Worm (Caenorhabditis elegans) whole organism, L1 larva: ENCODE measurements around the gene C36H8.1.

Experiments
- C16A3.4 ChIP-seq: fragments of 150-350 bp; optimal IDR thresholded peaks from 2 replicates; lab custom pipeline; 2014; ENCODE audit warnings: missing biosample characterization, missing genetic modification characterization
- C34B4.2 ChIP-seq: sonication (generic microtip); optimal IDR thresholded peaks from 2 replicates; lab custom pipeline; 2017; ENCODE audit warnings: mild to moderate bottlenecking, missing genetic modification characterization, missing compliant biosample characterization
- F16B12.6 ChIP-seq: fragments of 150-350 bp; optimal IDR thresholded peaks from 2 replicates; lab custom pipeline; 2014; ENCODE audit warnings: missing biosample characterization, missing genetic modification characterization
- ceh-82 ChIP-seq, 3 experiments: fragments of 150-350 bp in 1 of 3; sonication (generic microtip) in 2 of 3; optimal IDR thresholded peaks; 2 replicates each; lab custom pipeline; 2014 to 2017; ENCODE audit warnings: missing biosample characterization in 3 of 3, missing genetic modification characterization in 3 of 3
- ces-1 ChIP-seq: fragments of 150-350 bp; optimal IDR thresholded peaks from 2 replicates; lab custom pipeline; 2014; ENCODE audit warnings: missing biosample characterization, missing genetic modification reagents, missing genetic modification characterization
- dpl-1 ChIP-seq, 3 experiments: fragments of 150-350 bp in 2 of 3; sonication (generic microtip) in 1 of 3; optimal IDR thresholded peaks; 2 replicates each; lab custom pipeline; 2014 to 2017; ENCODE audit warnings: missing biosample characterization in 3 of 3, missing genetic modification characterization in 3 of 3, missing genetic modification reagents in 3 of 3
- efl-1 ChIP-seq, 4 experiments: fragments of 150-350 bp; optimal IDR thresholded peaks in 3 of 4; peaks in 1 of 4; 1 replicate in 1 of 4; 2 replicates in 3 of 4; lab custom pipeline; 2014; ENCODE audit warnings: missing biosample characterization in 2 of 4, missing genetic modification characterization in 2 of 4, missing genetic modification reagents in 2 of 4
- egl-13 ChIP-seq: sonication (generic microtip); optimal IDR thresholded peaks from 2 replicates; lab custom pipeline; 2016; ENCODE audit warnings: missing genotype, missing genetic modification reagents, missing genetic modification characterization, missing compliant biosample characterization
- elt-2 ChIP-seq: sonication (generic microtip); optimal IDR thresholded peaks from 2 replicates; lab custom pipeline; 2016; ENCODE audit warnings: missing genetic modification characterization, mild to moderate bottlenecking, inconsistent platforms, missing compliant biosample characterization, missing genetic modification reagents
- fkh-10 ChIP-seq: sonication (generic microtip); optimal IDR thresholded peaks from 2 replicates; lab custom pipeline; 2017; ENCODE audit warnings: missing biosample characterization, missing genetic modification reagents, missing genetic modification characterization
- fkh-4 ChIP-seq: sonication (generic microtip); optimal IDR thresholded peaks from 2 replicates; lab custom pipeline; 2016; ENCODE audit warnings: missing compliant biosample characterization, missing genetic modification characterization, borderline replicate concordance
- fkh-8 ChIP-seq: sonication (generic microtip); optimal IDR thresholded peaks from 2 replicates; lab custom pipeline; 2016; ENCODE audit warnings: mild to moderate bottlenecking, missing genetic modification characterization, missing compliant biosample characterization
- hpl-2 ChIP-seq: fragments of 150-350 bp; optimal IDR thresholded peaks from 2 replicates; lab custom pipeline; 2014; ENCODE audit warnings: missing biosample characterization, missing genetic modification reagents, missing genetic modification characterization
- irx-1 ChIP-seq: sonication (generic microtip); optimal IDR thresholded peaks from 2 replicates; lab custom pipeline; 2016; ENCODE audit warnings: missing genetic modification characterization, missing compliant biosample characterization
- isw-1 ChIP-seq: fragments of 200-800 bp; sonication (Bioruptor generic); IDR thresholded peaks from 2 replicates; pipeline ENCODE4 v1.3.6; 2022; ENCODE audit warnings: missing genetic modification characterization, missing compliant biosample characterization
- jun-1 ChIP-seq: fragments of 150-350 bp; optimal IDR thresholded peaks from 2 replicates; lab custom pipeline; 2014; ENCODE audit warnings: missing biosample characterization, missing genetic modification reagents, missing genetic modification characterization
- lin-15B ChIP-seq: fragments of 150-350 bp; sonication (generic microtip); optimal IDR thresholded peaks from 3 replicates; lab custom pipeline; 2014; ENCODE audit warnings: missing biosample characterization, missing genetic modification characterization
- mab-9 ChIP-seq: fragments of 200-800 bp; sonication (Bioruptor generic); IDR thresholded peaks from 2 replicates; pipeline ENCODE4 v1.3.6; 2022; ENCODE audit warnings: missing genetic modification reagents, missing genetic modification characterization, missing compliant biosample characterization
- mep-1 ChIP-seq: fragments of 150-350 bp; optimal IDR thresholded peaks from 2 replicates; lab custom pipeline; 2014; ENCODE audit warnings: missing biosample characterization, missing genetic modification characterization
- nhr-12 ChIP-seq: sonication (generic microtip); optimal IDR thresholded peaks from 2 replicates; lab custom pipeline; 2017; ENCODE audit warnings: missing biosample characterization, missing genetic modification characterization
- nhr-19 ChIP-seq: fragments of 200-800 bp; sonication (Bioruptor generic); conservative IDR thresholded peaks from 2 replicates; pipeline ENCODE4 v1.3.6; 2022; ENCODE audit warnings: missing genetic modification characterization, missing compliant biosample characterization
- nhr-237 ChIP-seq: fragments of 150-350 bp; optimal IDR thresholded peaks from 2 replicates; lab custom pipeline; 2014; ENCODE audit warnings: missing biosample characterization, missing genetic modification characterization
- nhr-28 ChIP-seq: fragments of 150-350 bp; optimal IDR thresholded peaks from 2 replicates; lab custom pipeline; 2014; ENCODE audit warnings: missing biosample characterization, missing genetic modification characterization
- nhr-47 ChIP-seq: sonication (generic microtip); optimal IDR thresholded peaks from 2 replicates; lab custom pipeline; 2016; ENCODE audit warnings: mild to moderate bottlenecking, missing genetic modification characterization, moderate library complexity, missing compliant biosample characterization
- nhr-71 ChIP-seq: sonication (generic microtip); optimal IDR thresholded peaks from 2 replicates; lab custom pipeline; 2016; ENCODE audit warnings: mild to moderate bottlenecking, missing genetic modification characterization, moderate library complexity, missing compliant biosample characterization
- nhr-85 ChIP-seq: sonication (generic microtip); peaks from one replicate; lab custom pipeline; 2016; ENCODE audit warnings: missing genetic modification characterization, inconsistent platforms, missing compliant biosample characterization
- nhr-90 ChIP-seq: sonication (generic microtip); optimal IDR thresholded peaks from 2 replicates; lab custom pipeline; 2016; ENCODE audit warnings: mild to moderate bottlenecking, missing genetic modification characterization, missing compliant biosample characterization; ENCODE audit not compliant: poor library complexity
- pqm-1 ChIP-seq: sonication (generic microtip); optimal IDR thresholded peaks from 3 replicates; lab custom pipeline; 2017; ENCODE audit warnings: missing biosample characterization, missing genetic modification characterization
- rnt-1 ChIP-seq: sonication (generic microtip); optimal IDR thresholded peaks from 2 replicates; lab custom pipeline; 2016; ENCODE audit warnings: mild to moderate bottlenecking, missing genetic modification characterization, moderate library complexity, missing compliant biosample characterization
- snpc-4 ChIP-seq: fragments of 150-350 bp; optimal IDR thresholded peaks from 2 replicates; lab custom pipeline; 2014; ENCODE audit warnings: missing biosample characterization, missing genetic modification characterization
- snu-23 ChIP-seq: sonication (generic microtip); optimal IDR thresholded peaks from 2 replicates; lab custom pipeline; 2016; ENCODE audit warnings: missing genetic modification characterization, missing compliant biosample characterization
- sox-4 ChIP-seq: sonication (generic microtip); optimal IDR thresholded peaks from 2 replicates; lab custom pipeline; 2016; ENCODE audit warnings: missing genetic modification characterization, missing compliant biosample characterization
- sup-37 ChIP-seq: fragments of 200-800 bp; sonication (Bioruptor generic); optimal IDR thresholded peaks from 2 replicates; lab custom pipeline; 2018; ENCODE audit warnings: mild to moderate bottlenecking, missing genetic modification characterization, missing compliant biosample characterization
- tbx-2 ChIP-seq: sonication (generic microtip); optimal IDR thresholded peaks from 2 replicates; lab custom pipeline; 2016; ENCODE audit warnings: missing genetic modification characterization, missing compliant biosample characterization
- tlp-1 ChIP-seq: fragments of 150-350 bp; optimal IDR thresholded peaks from 2 replicates; lab custom pipeline; 2014; ENCODE audit warnings: missing biosample characterization, missing genetic modification characterization
- unc-130 ChIP-seq: fragments of 150-350 bp; optimal IDR thresholded peaks from 2 replicates; lab custom pipeline; 2017; ENCODE audit warnings: missing biosample characterization, missing genetic modification characterization, inconsistent platforms
- unc-98 ChIP-seq: fragments of 200-800 bp; sonication (Bioruptor generic); IDR thresholded peaks from 2 replicates; pipeline ENCODE4 v1.3.6; 2022; ENCODE audit warnings: missing genetic modification characterization, missing compliant biosample characterization
- xbp-1 ChIP-seq: sonication (generic microtip); optimal IDR thresholded peaks from 2 replicates; lab custom pipeline; 2016; ENCODE audit warnings: missing genetic modification characterization, missing compliant biosample characterization

The C36H8.1 gene

DNA sequence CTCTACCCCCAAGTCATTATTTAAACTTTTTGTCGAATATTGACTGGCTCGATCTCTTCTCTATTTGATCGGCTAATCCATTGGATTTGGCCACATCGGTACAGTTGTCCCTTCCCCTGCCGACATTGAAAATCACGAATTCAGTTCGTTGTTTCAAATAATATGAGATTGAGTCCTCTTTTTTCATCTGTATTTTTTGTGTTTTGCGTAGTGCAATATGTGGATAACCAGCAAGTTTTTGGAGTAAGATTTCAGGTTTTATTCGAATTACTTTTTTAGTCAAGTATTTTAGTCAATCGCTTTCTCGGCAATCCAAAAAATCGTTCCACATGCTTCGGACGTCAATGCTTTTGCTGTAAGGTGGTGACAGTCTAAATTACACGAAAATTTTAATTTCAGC is 44.5 kb upstream of the C36H8.1 start, which contains the start of gene F07C6.3:
F07C6.3 (plus strand) TSS at position 148 of the 400 bp plus-strand sequence.
- no peak for TF ChIP-seq egl-13
- TF ChIP-seq hpl-2 = no peak
- TF ChIP-seq nhr-237 = no peak
- TF ChIP-seq efl-1 (optimal IDR thresholded peaks at IDR 0.05; lab: Kevin White, UChicago) = no peak
- TF ChIP-seq efl-1 (GFP tag; optimal IDR thresholded peaks at IDR 0.05 in 1 of 2; lab: Kevin White, UChicago) = peak in 1 of 2 experiments; percentile 18
- TF ChIP-seq, all 84 proteins: peak for 1

DNA sequence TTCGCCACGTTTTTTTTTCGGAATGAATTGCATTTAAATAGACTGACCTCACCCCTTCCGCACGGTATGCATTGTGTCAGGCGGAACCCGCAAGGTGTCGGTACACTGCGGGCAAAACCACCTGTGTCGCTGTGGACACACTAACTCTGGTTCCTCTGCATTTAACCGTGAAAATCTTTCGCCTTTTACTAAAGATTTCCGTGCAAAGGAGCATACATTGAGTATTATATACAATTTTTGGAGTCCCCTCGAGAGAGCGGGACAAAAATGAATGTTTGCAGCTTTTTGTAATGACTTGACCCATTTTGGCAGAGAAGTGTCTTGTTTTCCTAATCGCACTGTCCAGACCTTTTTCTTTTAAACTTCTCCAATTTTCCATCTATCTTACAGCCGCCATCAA is 42.4 kb upstream of the C36H8.1 start:
- TF ChIP-seq nhr-85 (tag; lab: Kevin White, UChicago) (peak; percentile 50), nhr-90 (tag; lab: Kevin White, UChicago) (peak; percentile 45), nhr-47 (tag; lab: Kevin White, UChicago) (peak; percentile 33), nhr-71 (peak; percentile 21), efl-1 (optimal IDR thresholded peaks at IDR 0.05; lab: Kevin White, UChicago) (peak in 1 of 2 experiments; percentile 1), efl-1 (GFP tag; optimal IDR thresholded peaks at IDR 0.05 in 1 of 2; lab: Kevin White, UChicago) (peak in 1 of 2 experiments; percentile 32), snu-23 (peak; percentile 0), nhr-19 (GFP tag; lab: Robert Waterston, UW) (peak; percentile 29; the same call in 1 of the 2 replicates), elt-2 (peak; percentile 10), snpc-4 (tag; lab: Kevin White, UChicago) (peak; percentile 77)

DNA sequence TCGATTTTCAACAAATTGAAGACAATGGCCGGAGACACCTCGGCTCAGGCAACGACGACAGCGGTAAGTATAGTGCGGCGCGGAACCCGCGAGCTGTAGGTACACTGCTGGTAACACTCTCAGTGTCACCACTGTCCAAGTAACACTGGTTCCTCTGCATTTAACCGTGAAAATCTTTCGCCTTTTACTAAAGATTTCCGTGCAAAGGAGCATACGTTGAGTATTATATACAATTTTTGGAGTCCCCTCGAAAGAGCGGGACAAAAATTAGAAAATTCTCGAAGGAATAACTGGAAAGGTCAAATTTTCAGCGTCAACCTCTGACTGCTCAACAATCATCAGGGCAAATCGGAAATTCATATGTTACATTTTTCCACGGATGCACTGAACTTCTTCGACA is 41.4 kb upstream of the C36H8.1 start:
- peak; percentile 71 for TF ChIP-seq snpc-4 (tag; lab: Kevin White, UChicago)
- TF ChIP-seq C16A3.4 = no peak

DNA sequence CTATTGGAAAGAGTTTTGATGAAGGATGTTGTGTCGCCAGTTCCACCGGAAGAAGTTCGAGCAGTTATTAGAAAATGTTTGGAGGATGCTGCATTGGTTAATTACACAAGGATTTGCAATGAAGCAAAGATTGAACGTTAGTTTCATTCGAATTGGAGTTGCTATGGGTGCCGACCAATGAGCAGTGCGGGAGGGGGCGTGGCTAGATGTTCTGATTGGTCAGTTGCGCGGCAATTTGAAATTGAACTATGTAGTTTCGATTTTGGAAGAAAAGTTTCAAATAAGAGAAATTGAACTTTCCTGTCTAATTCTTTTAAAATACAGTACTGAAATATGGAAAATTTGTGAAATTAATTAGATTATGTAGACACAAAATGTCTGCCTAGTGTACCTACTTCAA is 38.6 kb upstream of the C36H8.1 start:
- TF ChIP-seq sox-4 (tag; lab: Kevin White, UChicago) (no peak), nhr-28 (tag; lab: Kevin White, UChicago) (no peak), nhr-12 (tag; lab: Kevin White, UChicago) (no peak), irx-1 (tag; lab: Kevin White, UChicago) (no peak), F16B12.6 (tag; lab: Kevin White, UChicago) (no peak), nhr-237 (no peak), fkh-8 (tag; lab: Kevin White, UChicago) (no peak), mab-9 (GFP tag; lab: Robert Waterston, UW) (no peak), tbx-2 (no peak), xbp-1 (tag; lab: Kevin White, UChicago) (no peak), jun-1 (tag; lab: Kevin White, UChicago) (no peak), fkh-4 (tag; lab: Kevin White, UChicago) (no peak), rnt-1 (tag; lab: Kevin White, UChicago) (no peak), ces-1 (GFP tag; lab: Kevin White, UChicago) (no peak), mep-1 (tag; lab: Kevin White, UChicago) (no peak), unc-130 (no peak), efl-1 (optimal IDR thresholded peaks at IDR 0.05; lab: Kevin White, UChicago) (no peak), efl-1 (GFP tag; optimal IDR thresholded peaks at IDR 0.05 in 1 of 2; lab: Kevin White, UChicago) (no peak), lin-15B (no peak), pqm-1 (tag; lab: Kevin White, UChicago) (no peak), nhr-71 (no peak)

DNA sequence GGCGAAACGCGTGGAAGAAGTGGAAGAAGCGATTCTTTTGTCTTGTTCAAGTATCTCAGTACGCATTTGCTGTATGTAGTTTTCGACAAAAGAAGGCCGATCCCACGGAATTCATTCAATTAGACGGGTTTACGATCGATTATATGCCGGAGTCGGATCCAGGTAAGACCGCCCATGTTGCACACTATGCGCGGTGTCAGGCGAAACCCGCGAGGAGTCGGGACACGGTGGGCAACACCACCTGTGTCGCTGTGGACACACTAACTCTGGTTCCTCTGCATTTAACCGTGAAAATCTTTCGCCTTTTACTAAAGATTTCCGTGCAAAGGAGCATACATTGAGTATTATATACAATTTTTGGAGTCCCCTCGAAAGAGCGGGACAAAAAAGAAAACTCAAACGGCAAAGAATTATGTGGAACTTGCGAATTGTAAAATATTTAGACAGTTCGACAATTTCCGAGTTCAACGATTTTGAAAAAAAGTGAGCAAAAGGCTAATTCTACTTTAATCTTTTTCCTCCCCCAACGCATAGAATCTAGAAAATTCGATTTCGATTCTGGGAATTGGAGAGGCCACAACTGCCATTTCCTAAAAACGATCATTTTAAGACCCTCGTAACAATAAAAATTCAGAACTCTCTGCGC is 37.3 kb upstream of the C36H8.1 start:
- TF ChIP-seq tlp-1 (tag; lab: Kevin White, UChicago) (no peak), snpc-4 (tag; lab: Kevin White, UChicago) (peak; percentile 51)

DNA sequence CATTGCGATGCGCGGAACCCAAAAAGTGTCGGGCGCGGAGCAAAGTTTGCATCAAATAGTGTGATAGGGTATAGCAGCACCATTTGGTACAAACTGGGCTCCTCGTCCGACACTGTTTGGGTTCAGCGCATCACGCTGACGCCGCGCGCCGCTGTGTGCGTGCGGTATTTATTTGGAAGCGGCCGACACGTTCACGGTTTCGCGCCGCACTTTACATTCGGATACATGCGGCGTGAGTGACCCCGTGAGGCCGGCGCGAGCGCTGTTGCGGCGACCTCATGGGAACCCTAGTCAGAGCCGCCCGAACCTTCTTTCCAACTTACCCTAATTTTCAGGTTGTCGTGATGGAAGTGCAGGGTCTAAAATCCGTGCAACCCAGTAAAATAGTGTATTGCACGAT is 36.4 kb upstream of the C36H8.1 start:
- TF ChIP-seq C34B4.2 = no peak
- no peak for TF ChIP-seq ceh-82 (tag; optimal IDR thresholded peaks at IDR 0.05; lab: Kevin White, UChicago)
- TF ChIP-seq dpl-1 (GFP tag; optimal IDR thresholded peaks at IDR 0.05; lab: Kevin White, UChicago) = no peak
- no peak for TF ChIP-seq unc-98 (GFP tag; lab: Robert Waterston, UW)
- no peak for TF ChIP-seq isw-1 (GFP tag; lab: Robert Waterston, UW)
- no peak for TF ChIP-seq sup-37 (GFP tag; lab: Kevin White, UChicago)
- TF ChIP-seq fkh-10 (GFP tag; lab: Kevin White, UChicago) = no peak
